Worm (Caenorhabditis elegans): ENCODE data around the gene cblc-1.

The cblc-1 gene

ce11 chrII:4960690-4961089 lies 19.7 kb upstream of the cblc-1 start:
- TF ChIP-seq ceh-39 (tag; optimal IDR thresholded peaks at IDR 0.05) (no peak), nhr-12 (tag; optimal IDR thresholded peaks at IDR 0.05) (no peak), mls-2 (tag; optimal IDR thresholded peaks at IDR 0.05) (no peak), drap-1 (GFP tag; optimal IDR thresholded peaks at IDR 0.05) (no peak), ceh-43 (GFP tag; optimal IDR thresholded peaks at IDR 0.05) (no peak), ztf-11 (tag; optimal IDR thresholded peaks at IDR 0.05) (no peak), lin-32 (GFP tag; optimal IDR thresholded peaks at IDR 0.05) (no peak)

- TF ChIP-seq ztf-11 (tag; optimal IDR thresholded peaks at IDR 0.05), result no peak
- TF ChIP-seq hlh-1 (tag; optimal IDR thresholded peaks at IDR 0.05), result peak; percentile 6
Observed at ce11 chrII:4959719-4960118, 18.8 kb upstream of the cblc-1 start, which contains the start of gene ulp-2. Gene ulp-2, minus strand, starts transcription at chrII:4959876.

- no peak for TF ChIP-seq drap-1 (GFP tag; optimal IDR thresholded peaks at IDR 0.05)
- peak; percentile 19 for TF ChIP-seq pha-4 (tag; optimal IDR thresholded peaks at IDR 0.05)
- no peak for TF ChIP-seq zip-8 (tag; optimal IDR thresholded peaks at IDR 0.05)
- peak; percentile 72 for TF ChIP-seq nhr-237 (tag; optimal IDR thresholded peaks at IDR 0.05)
- TF ChIP-seq lin-13 (tag; optimal IDR thresholded peaks at IDR 0.05), result peak; percentile 24
- TF ChIP-seq ham-2 (GFP tag; optimal IDR thresholded peaks at IDR 0.05), result no peak
- peak; percentile 62 for TF ChIP-seq lsy-2 (tag; optimal IDR thresholded peaks at IDR 0.05)
- no peak for TF ChIP-seq nhr-28 (tag; optimal IDR thresholded peaks at IDR 0.05)
- peak; percentile 26 for TF ChIP-seq hlh-1 (tag; optimal IDR thresholded peaks at IDR 0.05)
- peak; percentile 82 for TF ChIP-seq mep-1 (tag; optimal IDR thresholded peaks at IDR 0.05)
- no peak for TF ChIP-seq ceh-43 (GFP tag; optimal IDR thresholded peaks at IDR 0.05)
- TF ChIP-seq sptf-1 (tag; optimal IDR thresholded peaks at IDR 0.05), result peak; percentile 27
Observed at ce11 chrII:4955353-4955752, 14.4 kb upstream of the cblc-1 start, which contains the start of gene pbs-3. Gene pbs-3, minus strand, starts transcription at chrII:4955427.

- TF ChIP-seq elt-3 (tag; optimal IDR thresholded peaks at IDR 0.05), result no peak
- no peak for TF ChIP-seq lsy-2 (tag; optimal IDR thresholded peaks at IDR 0.05)
- TF ChIP-seq mls-2 (tag; optimal IDR thresholded peaks at IDR 0.05), result no peak
- no peak for TF ChIP-seq nhr-76 (tag; optimal IDR thresholded peaks at IDR 0.05)
- TF ChIP-seq tbx-8 (GFP tag; optimal IDR thresholded peaks at IDR 0.05), result no peak
- TF ChIP-seq ham-2 (GFP tag; optimal IDR thresholded peaks at IDR 0.05), result no peak
- TF ChIP-seq sem-2 (GFP tag; optimal IDR thresholded peaks at IDR 0.05), result no peak
- no peak for TF ChIP-seq bed-3 (GFP tag; optimal IDR thresholded peaks at IDR 0.05)
- no peak for TF ChIP-seq M03D4.4 (tag; optimal IDR thresholded peaks at IDR 0.05)
- TF ChIP-seq unc-62 (GFP tag; optimal IDR thresholded peaks at IDR 0.05), result no peak
- no peak for TF ChIP-seq sptf-1 (tag; optimal IDR thresholded peaks at IDR 0.05)
- TF ChIP-seq elt-1 (tag; optimal IDR thresholded peaks at IDR 0.05; ENCODE audit: borderline replicate concordance, insufficient read depth), result no peak
Observed at ce11 chrII:4954099-4954959, 13.4 kb upstream of the cblc-1 start.

ce11 chrII:4953289-4953688 lies 12.3 kb upstream of the cblc-1 start, which contains the start of gene ndx-3:
Gene ndx-3, plus strand, starts transcription at chrII:4953589.
- TF ChIP-seq nhr-2 (tag; optimal IDR thresholded peaks at IDR 0.05) (no peak), hlh-1 (tag; optimal IDR thresholded peaks at IDR 0.05) (no peak), ceh-43 (GFP tag; optimal IDR thresholded peaks at IDR 0.05) (no peak), drap-1 (GFP tag; optimal IDR thresholded peaks at IDR 0.05) (no peak), nhr-28 (tag; optimal IDR thresholded peaks at IDR 0.05) (no peak), ceh-83 (GFP tag; optimal IDR thresholded peaks at IDR 0.05) (no peak), mab-5 (tag; optimal IDR thresholded peaks at IDR 0.05) (no peak)

- no peak for TF ChIP-seq bed-3 (GFP tag; optimal IDR thresholded peaks at IDR 0.05)
- no peak for TF ChIP-seq drap-1 (GFP tag; optimal IDR thresholded peaks at IDR 0.05)
- no peak for TF ChIP-seq snpc-4 (tag; optimal IDR thresholded peaks at IDR 0.05)
- no peak for TF ChIP-seq sptf-1 (tag; optimal IDR thresholded peaks at IDR 0.05)
- no peak for TF ChIP-seq cnd-1 (tag; optimal IDR thresholded peaks at IDR 0.05)
- no peak for TF ChIP-seq pha-4 (tag; optimal IDR thresholded peaks at IDR 0.05)
- no peak for TF ChIP-seq unc-120 (tag; optimal IDR thresholded peaks at IDR 0.05; ENCODE audit: poor library complexity, severe bottlenecking)
- no peak for TF ChIP-seq ztf-11 (tag; optimal IDR thresholded peaks at IDR 0.05)
- TF ChIP-seq nhr-12 (tag; optimal IDR thresholded peaks at IDR 0.05), result no peak
Observed at ce11 chrII:4949380-4949950, 8.5 kb upstream of the cblc-1 start, which contains the start of the genes try-1 and zyg-12. Gene try-1, minus strand, starts transcription at chrII:4949527. Gene zyg-12, plus strand, starts transcription at chrII:4949900.
